Fruit fly (Drosophila melanogaster): ENCODE results near the gene ssp2.

ssp2 gene

dm6 chr3L:13964635-13965501, at the start of gene ssp2, which contains the start of the genes Meics and Nxf3 (continued):
- TF ChIP-seq CG14710 (tag; optimal IDR thresholded peaks at IDR 0.05) (peak; percentile 88), Rfx (GFP tag; IDR thresholded peaks at IDR 0.05) (peak; percentile 71), Med (GFP tag) (peak; percentile 84), CG2120 (GFP tag; optimal IDR thresholded peaks at IDR 0.05) (peak; percentile 51), Lhr (GFP tag; optimal IDR thresholded peaks at IDR 0.05) (peak; percentile 14), grau (tag; optimal IDR thresholded peaks at IDR 0.05) (peak; percentile 13), jing (GFP tag; optimal IDR thresholded peaks at IDR 0.05) (no peak), hbn (GFP tag; IDR thresholded peaks at IDR 0.05; ENCODE audit: partially characterized antibody) (0 out of 2 replicates have a peak, but pooled peaks have one; percentile 55), ac (GFP tag; optimal IDR thresholded peaks at IDR 0.05) (peak; percentile 18), dmrt11E (tag; optimal IDR thresholded peaks at IDR 0.05) (peak; percentile 23), ara (GFP tag; IDR thresholded peaks at IDR 0.05) (no peak), CG7271 (tag; optimal IDR thresholded peaks at IDR 0.05) (no peak), aop (GFP tag; IDR thresholded peaks at IDR 0.05) (no peak)

dm6 chr3L:13917589-13918198, 47.3 kb upstream of the ssp2 start:
- TF ChIP-seq CG18599 (GFP tag; optimal IDR thresholded peaks at IDR 0.05) = no peak
- TF ChIP-seq CG12391 (tag; optimal IDR thresholded peaks at IDR 0.05) = peak; percentile 30
- no peak for TF ChIP-seq Chrac-16 (GFP tag; optimal IDR thresholded peaks at IDR 0.05)
- TF ChIP-seq Dip2 (GFP tag; IDR thresholded peaks at IDR 0.05) = no peak
- TF ChIP-seq nau (GFP tag; optimal IDR thresholded peaks at IDR 0.05) = peak; percentile 10
- no peak for TF ChIP-seq stwl (tag; optimal IDR thresholded peaks at IDR 0.05)
- peak; percentile 43 for TF ChIP-seq CG8388 (GFP tag; optimal IDR thresholded peaks at IDR 0.05)
- no peak for TF ChIP-seq Rx (GFP tag; IDR thresholded peaks at IDR 0.05)
- TF ChIP-seq Aef1 (GFP tag; IDR thresholded peaks at IDR 0.05) = no peak
- peak; percentile 58 for TF ChIP-seq CG2678 (tag; optimal IDR thresholded peaks at IDR 0.05)
- no peak for TF ChIP-seq CG30431 (GFP tag; optimal IDR thresholded peaks at IDR 0.05)
- peak; percentile 14 for TF ChIP-seq jumu (GFP tag; optimal IDR thresholded peaks at IDR 0.05)
- no peak for TF ChIP-seq CG6272 (GFP tag; IDR thresholded peaks at IDR 0.05)
- no peak for TF ChIP-seq Ravus (GFP tag; IDR thresholded peaks at IDR 0.05)
- TF ChIP-seq tap (tag; optimal IDR thresholded peaks at IDR 0.05) = no peak
- peak; percentile 2 for TF ChIP-seq btn (GFP tag; optimal IDR thresholded peaks at IDR 0.05)
- TF ChIP-seq CrebB (tag; optimal IDR thresholded peaks at IDR 0.05) = no peak
- TF ChIP-seq fd64A (GFP tag; optimal IDR thresholded peaks at IDR 0.05) = no peak
- TF ChIP-seq CG4820 (GFP tag; optimal IDR thresholded peaks at IDR 0.05) = no peak
- peak; percentile 12; the same call in 1 of the 3 replicates for TF ChIP-seq so (GFP tag; IDR thresholded peaks at IDR 0.05)
- peak; percentile 24 for TF ChIP-seq ind (GFP tag; optimal IDR thresholded peaks at IDR 0.05)
- no peak for TF ChIP-seq TFAM (GFP tag; optimal IDR thresholded peaks at IDR 0.05)
- peak in 1 of 2 experiments; percentile 77 for TF ChIP-seq Hr51 (GFP tag; optimal IDR thresholded peaks at IDR 0.05)
- TF ChIP-seq Fer1 (GFP tag; optimal IDR thresholded peaks at IDR 0.05) = peak; percentile 3
- no peak for TF ChIP-seq Hand (GFP tag; optimal IDR thresholded peaks at IDR 0.05)
- no peak for TF ChIP-seq sna (GFP tag; IDR thresholded peaks at IDR 0.05; ENCODE audit: partially characterized antibody)
- no peak for TF ChIP-seq Elba2 (GFP tag; optimal IDR thresholded peaks at IDR 0.05)
- TF ChIP-seq dpn (GFP tag; optimal IDR thresholded peaks at IDR 0.05) = no peak
- TF ChIP-seq Dp (GFP tag; optimal IDR thresholded peaks at IDR 0.05) = no peak
- peak in 1 of 2 experiments; percentile 6 for TF ChIP-seq chif (GFP tag; optimal IDR thresholded peaks at IDR 0.05)
- TF ChIP-seq CG34422 (GFP tag; IDR thresholded peaks at IDR 0.05) = no peak
- no peak for TF ChIP-seq CG6813 (GFP tag; optimal IDR thresholded peaks at IDR 0.05)
- no peak for TF ChIP-seq CG12071 (GFP tag; optimal IDR thresholded peaks at IDR 0.05)
- TF ChIP-seq corto (GFP tag; optimal IDR thresholded peaks at IDR 0.05) = no peak
